Worm (Caenorhabditis elegans) whole organism, mixed stage, embryonic: ENCODE results near the gene abts-4.

ENCODE experiments used
- M03D4.4 ChIP-seq: sonication (generic microtip); optimal IDR thresholded peaks from 2 replicates; lab custom pipeline; 2017; ENCODE audit warnings: mild to moderate bottlenecking, missing genetic modification characterization, missing compliant biosample characterization
- bed-3 ChIP-seq: fragments of 200-800 bp; sonication (Bioruptor generic); optimal IDR thresholded peaks from 3 replicates; lab custom pipeline; 2018; ENCODE audit warnings: mild to moderate bottlenecking, missing genetic modification characterization, moderate library complexity, missing compliant biosample characterization
- blmp-1 ChIP-seq: fragments of 150-350 bp; optimal IDR thresholded peaks from 2 replicates; lab custom pipeline; 2014; ENCODE audit warnings: missing biosample characterization, missing genetic modification characterization
- ceh-39 ChIP-seq: fragments of 150-350 bp; optimal IDR thresholded peaks from 2 replicates; lab custom pipeline; 2014; ENCODE audit warnings: missing biosample characterization, missing genetic modification characterization
- ceh-43 ChIP-seq: fragments of 200-800 bp; sonication (Bioruptor generic); optimal IDR thresholded peaks from 2 replicates; lab custom pipeline; 2018; ENCODE audit warnings: mild to moderate bottlenecking, missing genetic modification characterization, moderate library complexity, missing compliant biosample characterization
- ceh-83 ChIP-seq: fragments of 200-800 bp; sonication (Bioruptor generic); optimal IDR thresholded peaks from 2 replicates; lab custom pipeline; 2018; ENCODE audit warnings: mild to moderate bottlenecking, missing genetic modification characterization, missing compliant biosample characterization
- ces-1 ChIP-seq: fragments of 150-350 bp; optimal IDR thresholded peaks from 2 replicates; lab custom pipeline; 2014; ENCODE audit warnings: missing biosample characterization, missing genetic modification reagents, missing genetic modification characterization
- cnd-1 ChIP-seq: fragments of 200-800 bp; sonication (Bioruptor generic); optimal IDR thresholded peaks from 2 replicates; lab custom pipeline; 2018; ENCODE audit warnings: mild to moderate bottlenecking, missing genetic modification characterization, missing compliant biosample characterization
- drap-1 ChIP-seq: fragments of 200-800 bp; sonication (Bioruptor generic); optimal IDR thresholded peaks from 3 replicates; lab custom pipeline; 2018; ENCODE audit warnings: mild to moderate bottlenecking, missing genetic modification characterization, missing compliant biosample characterization
- elt-1 ChIP-seq: sonication (generic microtip); optimal IDR thresholded peaks from 2 replicates; lab custom pipeline; 2017; ENCODE audit warnings: missing genetic modification characterization, mild to moderate bottlenecking, missing compliant biosample characterization, antibody characterized with exemption, moderate library complexity, borderline replicate concordance; ENCODE audit not compliant: insufficient read depth
- elt-3 ChIP-seq: fragments of 150-350 bp; optimal IDR thresholded peaks from 2 replicates; lab custom pipeline; 2014; ENCODE audit warnings: missing biosample characterization, missing genetic modification characterization
- flh-1 ChIP-seq: fragments of 200-800 bp; sonication (Bioruptor generic); optimal IDR thresholded peaks from 2 replicates; lab custom pipeline; 2018; ENCODE audit warnings: mild to moderate bottlenecking, missing genetic modification characterization, moderate library complexity, missing compliant biosample characterization
- ham-2 ChIP-seq: fragments of 200-800 bp; sonication (Bioruptor generic); optimal IDR thresholded peaks from 2 replicates; lab custom pipeline; 2018; ENCODE audit warnings: mild to moderate bottlenecking, missing genetic modification characterization, missing compliant biosample characterization
- hlh-1 ChIP-seq: fragments of 150-350 bp; optimal IDR thresholded peaks from 2 replicates; lab custom pipeline; 2014; ENCODE audit warnings: missing biosample characterization, missing genetic modification reagents, missing genetic modification characterization
- lin-13 ChIP-seq: fragments of 150-350 bp; optimal IDR thresholded peaks from 2 replicates; lab custom pipeline; 2014; ENCODE audit warnings: missing biosample characterization, missing genetic modification characterization
- lin-32 ChIP-seq: fragments of 200-800 bp; sonication (Bioruptor generic); optimal IDR thresholded peaks from 2 replicates; lab custom pipeline; 2018; ENCODE audit warnings: mild to moderate bottlenecking, missing genetic modification characterization, missing compliant biosample characterization
- lsy-2 ChIP-seq: fragments of 150-350 bp; optimal IDR thresholded peaks from 2 replicates; lab custom pipeline; 2014; ENCODE audit warnings: missing biosample characterization, missing genetic modification characterization
- mab-5 ChIP-seq: fragments of 150-350 bp; optimal IDR thresholded peaks from 2 replicates; lab custom pipeline; 2014; ENCODE audit warnings: missing biosample characterization, missing genetic modification characterization
- mep-1 ChIP-seq: fragments of 150-350 bp; optimal IDR thresholded peaks from 2 replicates; lab custom pipeline; 2017; ENCODE audit warnings: missing biosample characterization, missing genetic modification reagents, missing genetic modification characterization, inconsistent platforms
- mls-2 ChIP-seq: sonication (generic microtip); optimal IDR thresholded peaks from 2 replicates; lab custom pipeline; 2016; ENCODE audit warnings: mild to moderate bottlenecking, missing genetic modification characterization, moderate library complexity, missing compliant biosample characterization
- nhr-12 ChIP-seq: fragments of 150-350 bp; optimal IDR thresholded peaks from 2 replicates; lab custom pipeline; 2014; ENCODE audit warnings: missing biosample characterization, missing genetic modification characterization
- nhr-2 ChIP-seq: fragments of 150-350 bp; optimal IDR thresholded peaks from 2 replicates; lab custom pipeline; 2014; ENCODE audit warnings: missing biosample characterization, missing genetic modification characterization
- nhr-237 ChIP-seq: fragments of 150-350 bp; optimal IDR thresholded peaks from 2 replicates; lab custom pipeline; 2014; ENCODE audit warnings: missing biosample characterization, missing genetic modification characterization
- nhr-28 ChIP-seq: fragments of 150-350 bp; optimal IDR thresholded peaks from 2 replicates; lab custom pipeline; 2014; ENCODE audit warnings: missing biosample characterization, missing genetic modification characterization
- nhr-76 ChIP-seq: sonication (generic microtip); optimal IDR thresholded peaks from 2 replicates; lab custom pipeline; 2017; ENCODE audit warnings: missing biosample characterization, missing genetic modification characterization
- pha-4 ChIP-seq: fragments of 150-350 bp; optimal IDR thresholded peaks from 2 replicates; lab custom pipeline; 2018; ENCODE audit warnings: missing biosample characterization, missing genetic modification reagents, missing genetic modification characterization
- sem-2 ChIP-seq: fragments of 200-800 bp; sonication (Bioruptor generic); optimal IDR thresholded peaks from 2 replicates; lab custom pipeline; 2018; ENCODE audit warnings: mild to moderate bottlenecking, missing genetic modification characterization, missing compliant biosample characterization
- snpc-4 ChIP-seq: fragments of 150-350 bp; optimal IDR thresholded peaks from 2 replicates; lab custom pipeline; 2014; ENCODE audit warnings: missing biosample characterization, missing genetic modification characterization
- sptf-1 ChIP-seq: sonication (generic microtip); optimal IDR thresholded peaks from 2 replicates; lab custom pipeline; 2017; ENCODE audit warnings: mild to moderate bottlenecking, missing genetic modification characterization, moderate library complexity, missing compliant biosample characterization
- tbx-8 ChIP-seq: fragments of 200-800 bp; sonication (Bioruptor generic); optimal IDR thresholded peaks from 2 replicates; lab custom pipeline; 2018; ENCODE audit warnings: mild to moderate bottlenecking, missing genetic modification characterization, moderate library complexity, missing compliant biosample characterization
- unc-120 ChIP-seq: sonication (generic microtip); optimal IDR thresholded peaks from 2 replicates; lab custom pipeline; 2017; ENCODE audit warnings: missing genetic modification characterization, missing compliant biosample characterization; ENCODE audit not compliant: poor library complexity, severe bottlenecking
- unc-39 ChIP-seq: fragments of 150-350 bp; optimal IDR thresholded peaks from 2 replicates; lab custom pipeline; 2014; ENCODE audit warnings: missing biosample characterization, missing genetic modification characterization
- unc-62 ChIP-seq: fragments of 150-350 bp; optimal IDR thresholded peaks from 2 replicates; lab custom pipeline; 2014; ENCODE audit warnings: missing biosample characterization, missing genetic modification reagents, missing genetic modification characterization
- zip-8 ChIP-seq: fragments of 150-350 bp; optimal IDR thresholded peaks from 2 replicates; lab custom pipeline; 2014; ENCODE audit warnings: missing biosample characterization, missing genetic modification characterization
- ztf-11 ChIP-seq: fragments of 150-350 bp; optimal IDR thresholded peaks from 2 replicates; lab custom pipeline; 2014; ENCODE audit warnings: missing biosample characterization, missing genetic modification characterization

The abts-4 gene

ce11 chrX:6742011-6742683 lies 19.4 kb downstream of the abts-4 start, which contains the start of gene mdl-1:
Gene mdl-1 (plus strand): TSS chrX:6742351.
- TF ChIP-seq nhr-2 (tag; lab: Kevin White, UChicago) = peak; percentile 48
- no peak for TF ChIP-seq ceh-39 (tag; lab: Kevin White, UChicago)
- peak; percentile 82 for TF ChIP-seq mls-2 (tag; lab: Kevin White, UChicago)
- TF ChIP-seq lin-32 = no peak
- TF ChIP-seq M03D4.4 = peak; percentile 56
- peak; percentile 60 for TF ChIP-seq ceh-43 (GFP tag; lab: Kevin White, UChicago)
- peak; percentile 80 for TF ChIP-seq unc-120 (tag; lab: Kevin White, UChicago)
- TF ChIP-seq elt-3 = peak; percentile 65
- peak; percentile 46 for TF ChIP-seq bed-3 (GFP tag; lab: Kevin White, UChicago)
- TF ChIP-seq lsy-2 = peak; percentile 51
- TF ChIP-seq blmp-1 (tag; lab: Kevin White, UChicago) = peak; percentile 11
- no peak for TF ChIP-seq sem-2
- peak; percentile 72 for TF ChIP-seq lin-13 (tag; lab: Kevin White, UChicago)
- TF ChIP-seq nhr-237 (tag; lab: Kevin White, UChicago) = peak; percentile 64
- peak; percentile 67 for TF ChIP-seq ceh-83 (GFP tag; lab: Kevin White, UChicago)
- TF ChIP-seq nhr-76 (tag; lab: Kevin White, UChicago) = peak; percentile 61
- TF ChIP-seq elt-1 (tag; lab: Kevin White, UChicago) = peak; percentile 81
- TF ChIP-seq snpc-4 (tag; lab: Kevin White, UChicago) = no peak
- peak; percentile 98 for TF ChIP-seq pha-4 (tag; lab: Kevin White, UChicago)
- TF ChIP-seq flh-1 (GFP tag; lab: Kevin White, UChicago) = no peak
- TF ChIP-seq mep-1 (tag; lab: Kevin White, UChicago) = peak; percentile 35
- TF ChIP-seq unc-62 (GFP tag; lab: Kevin White, UChicago) = peak; percentile 51
- TF ChIP-seq ztf-11 (tag; lab: Kevin White, UChicago) = peak; percentile 76
- TF ChIP-seq tbx-8 (GFP tag; lab: Kevin White, UChicago) = peak; percentile 65
- TF ChIP-seq unc-39 (tag; lab: Kevin White, UChicago) = peak; percentile 81
- TF ChIP-seq hlh-1 = peak; percentile 23
- TF ChIP-seq nhr-12 = no peak
- TF ChIP-seq cnd-1 = no peak
- peak; percentile 38 for TF ChIP-seq zip-8 (tag; lab: Kevin White, UChicago)
- peak; percentile 89 for TF ChIP-seq sptf-1 (tag; lab: Kevin White, UChicago)
- TF ChIP-seq ces-1 = peak; percentile 39
- TF ChIP-seq nhr-28 (tag; lab: Kevin White, UChicago) = no peak
- TF ChIP-seq ham-2 = peak; percentile 100
- no peak for TF ChIP-seq mab-5 (tag; lab: Kevin White, UChicago)
- peak; percentile 76 for TF ChIP-seq drap-1 (GFP tag; lab: Kevin White, UChicago)

ce11 chrX:6741532-6741931 lies 20.0 kb downstream of the abts-4 start:
- TF ChIP-seq ceh-39 (tag; lab: Kevin White, UChicago) (no peak), drap-1 (GFP tag; lab: Kevin White, UChicago) (no peak), unc-62 (GFP tag; lab: Kevin White, UChicago) (peak; percentile 52), unc-120 (tag; lab: Kevin White, UChicago) (no peak), ceh-83 (GFP tag; lab: Kevin White, UChicago) (no peak), ces-1 (no peak)

ce11 chrX:6740983-6741365 lies 20.6 kb downstream of the abts-4 start:
- TF ChIP-seq ceh-39 (tag; lab: Kevin White, UChicago) = no peak
- TF ChIP-seq nhr-28 (tag; lab: Kevin White, UChicago) = no peak
- no peak for TF ChIP-seq ham-2
- TF ChIP-seq unc-39 (tag; lab: Kevin White, UChicago) = no peak
- TF ChIP-seq zip-8 (tag; lab: Kevin White, UChicago) = no peak
- no peak for TF ChIP-seq elt-1 (tag; lab: Kevin White, UChicago)
- TF ChIP-seq nhr-237 (tag; lab: Kevin White, UChicago) = no peak
- no peak for TF ChIP-seq M03D4.4
- TF ChIP-seq mls-2 (tag; lab: Kevin White, UChicago) = no peak
- no peak for TF ChIP-seq unc-62 (GFP tag; lab: Kevin White, UChicago)
- no peak for TF ChIP-seq nhr-12
- TF ChIP-seq pha-4 (tag; lab: Kevin White, UChicago) = no peak
- TF ChIP-seq blmp-1 (tag; lab: Kevin White, UChicago) = no peak
- TF ChIP-seq unc-120 (tag; lab: Kevin White, UChicago) = no peak
- TF ChIP-seq ceh-83 (GFP tag; lab: Kevin White, UChicago) = no peak
- TF ChIP-seq lin-13 (tag; lab: Kevin White, UChicago) = no peak
- no peak for TF ChIP-seq elt-3
- TF ChIP-seq snpc-4 (tag; lab: Kevin White, UChicago) = no peak
- TF ChIP-seq ztf-11 (tag; lab: Kevin White, UChicago) = no peak
